Worm (Caenorhabditis elegans) whole organism, L4 larva: ENCODE results near the gene R53.4.

Experiments used
- hlh-30 ChIP-seq: sonication (generic microtip); optimal IDR thresholded peaks from 2 replicates; lab custom pipeline; 2017; ENCODE audit warnings: antibody characterized with exemption, mild to moderate bottlenecking, missing genetic modification characterization, missing compliant biosample characterization; ENCODE audit not compliant: insufficient read depth
- mdl-1 ChIP-seq, 2 experiments: fragments of 150-350 bp in 1 of 2; sonication (generic microtip) in 1 of 2; optimal IDR thresholded peaks; 2 replicates each; lab custom pipeline; 2014 to 2017; ENCODE audit warnings: missing biosample characterization in 2 of 2, missing genetic modification characterization in 2 of 2
- mxl-3 ChIP-seq: fragments of 200-800 bp; sonication (Bioruptor generic); optimal IDR thresholded peaks from 2 replicates; lab custom pipeline; 2018; ENCODE audit warnings: mild to moderate bottlenecking, missing genetic modification characterization, missing compliant biosample characterization
- nhr-11 ChIP-seq: fragments of 150-350 bp; optimal IDR thresholded peaks from 2 replicates; lab custom pipeline; 2014; ENCODE audit warnings: missing biosample characterization, missing genetic modification characterization
- unc-130 ChIP-seq: sonication (generic microtip); optimal IDR thresholded peaks from 2 replicates; lab custom pipeline; 2016; ENCODE audit warnings: missing genetic modification reagents, missing genetic modification characterization, missing compliant biosample characterization
- unc-62 ChIP-seq, 3 experiments: fragments of 150-350 bp in 1 of 3; sonication (generic microtip); optimal IDR thresholded peaks in 2 of 3; peaks in 1 of 3; 1 replicate in 1 of 3; 2 replicates in 2 of 3; lab custom pipeline; 2014 to 2017; ENCODE audit warnings: missing biosample characterization in 3 of 3, missing genetic modification characterization in 3 of 3, missing genetic modification reagents in 3 of 3, missing genotype in 1 of 3

ce11 chrII:9936859-9937258, 31.0 kb downstream of the R53.4 start, which contains the start of gene C05C10.3:
- TF ChIP-seq unc-130 (GFP tag; lab: Kevin White, UChicago), result no peak
- no peak for TF ChIP-seq unc-62 (GFP tag; optimal IDR thresholded peaks at IDR 0.05 in 1 of 2; lab: Kevin White, UChicago)
- no peak for TF ChIP-seq unc-62 (tag; optimal IDR thresholded peaks at IDR 0.05; lab: Kevin White, UChicago)
- TF ChIP-seq mdl-1 (tag; optimal IDR thresholded peaks at IDR 0.05; lab: Kevin White, UChicago), result no peak
- no peak for TF ChIP-seq nhr-11 (tag; lab: Kevin White, UChicago)
- TF ChIP-seq mxl-3 (GFP tag; lab: Kevin White, UChicago), result no peak
- TF ChIP-seq hlh-30 (tag; lab: Kevin White, UChicago), result no peak
